Worm (Caenorhabditis elegans) whole organism, late embryonic: ENCODE results near the gene math-1.
"Not testable (repeated sequence)": the region's sequence is repeated elsewhere in the genome, so short reads cannot be mapped to it uniquely, and the experiment has no call there.

Experiments
- K02D7.2 ChIP-seq: sonication (generic microtip); optimal IDR thresholded peaks from 2 replicates; lab custom pipeline; 2017; ENCODE audit warnings: mild to moderate bottlenecking, missing genetic modification characterization, missing compliant biosample characterization
- T23F11.4 ChIP-seq: fragments of 200-800 bp; sonication (Bioruptor generic); optimal IDR thresholded peaks from 2 replicates; lab custom pipeline; 2018; ENCODE audit warnings: mild to moderate bottlenecking, missing genetic modification characterization, missing compliant biosample characterization
- ahr-1 ChIP-seq: sonication (generic microtip); optimal IDR thresholded peaks from 2 replicates; lab custom pipeline; 2016; ENCODE audit warnings: missing genetic modification characterization, missing compliant biosample characterization
- ama-1 ChIP-seq: fragments of 150-350 bp; optimal IDR thresholded peaks from 2 replicates; lab custom pipeline; 2014
- ceh-14 ChIP-seq: sonication (generic microtip); optimal IDR thresholded peaks from 2 replicates; lab custom pipeline; 2016; ENCODE audit warnings: missing genotype, missing genetic modification characterization, missing compliant biosample characterization
- ceh-2 ChIP-seq: sonication (generic microtip); optimal IDR thresholded peaks from 2 replicates; lab custom pipeline; 2016; ENCODE audit warnings: missing genotype, missing genetic modification characterization, missing compliant biosample characterization
- ceh-22 ChIP-seq: sonication (generic microtip); optimal IDR thresholded peaks from 2 replicates; lab custom pipeline; 2017; ENCODE audit warnings: missing biosample characterization, missing genetic modification characterization
- ceh-31 ChIP-seq: sonication (generic microtip); optimal IDR thresholded peaks from 2 replicates; lab custom pipeline; 2016; ENCODE audit warnings: missing genetic modification characterization, missing compliant biosample characterization
- ceh-6 ChIP-seq: fragments of 200-800 bp; sonication (Bioruptor generic); optimal IDR thresholded peaks from 2 replicates; lab custom pipeline; 2018; ENCODE audit warnings: mild to moderate bottlenecking, missing genetic modification characterization, missing compliant biosample characterization
- che-1 ChIP-seq: sonication (generic microtip); optimal IDR thresholded peaks from 2 replicates; lab custom pipeline; 2016; ENCODE audit warnings: mild to moderate bottlenecking, missing genetic modification characterization, missing compliant biosample characterization
- dmd-4 ChIP-seq: sonication (generic microtip); optimal IDR thresholded peaks from 2 replicates; lab custom pipeline; 2016; ENCODE audit warnings: borderline replicate concordance, missing genetic modification characterization, missing compliant biosample characterization
- elt-2 ChIP-seq: sonication (generic microtip); optimal IDR thresholded peaks from 2 replicates; lab custom pipeline; 2016; ENCODE audit warnings: missing genetic modification reagents, missing genetic modification characterization, missing compliant biosample characterization
- ets-4 ChIP-seq: sonication (generic microtip); optimal IDR thresholded peaks from 2 replicates; lab custom pipeline; 2016; ENCODE audit warnings: missing genetic modification characterization, missing compliant biosample characterization
- eyg-1 ChIP-seq: sonication (generic microtip); optimal IDR thresholded peaks from 2 replicates; lab custom pipeline; 2016; ENCODE audit warnings: missing genotype, missing genetic modification characterization, missing compliant biosample characterization
- fax-1 ChIP-seq: sonication (generic microtip); optimal IDR thresholded peaks from 2 replicates; lab custom pipeline; 2016; ENCODE audit warnings: missing genotype, missing genetic modification characterization, missing compliant biosample characterization
- hlh-13 ChIP-seq: fragments of 200-800 bp; sonication (Bioruptor generic); optimal IDR thresholded peaks from 2 replicates; lab custom pipeline; 2018; ENCODE audit warnings: mild to moderate bottlenecking, missing genetic modification characterization, missing compliant biosample characterization
- hlh-6 ChIP-seq: sonication (generic microtip); optimal IDR thresholded peaks from 2 replicates; lab custom pipeline; 2016; ENCODE audit warnings: missing genotype, missing genetic modification characterization, missing compliant biosample characterization
- madf-2 ChIP-seq: sonication (generic microtip); optimal IDR thresholded peaks from 2 replicates; lab custom pipeline; 2017; ENCODE audit warnings: missing genetic modification characterization, missing compliant biosample characterization
- mec-3 ChIP-seq: sonication (generic microtip); optimal IDR thresholded peaks from 2 replicates; lab custom pipeline; 2016; ENCODE audit warnings: borderline replicate concordance, missing genetic modification characterization, missing compliant biosample characterization
- nfya-1 ChIP-seq: sonication (generic microtip); optimal IDR thresholded peaks from 2 replicates; lab custom pipeline; 2017; ENCODE audit warnings: missing genetic modification characterization, mild to moderate bottlenecking, missing compliant biosample characterization, antibody characterized with exemption, moderate library complexity
- nhr-11 ChIP-seq: fragments of 150-350 bp; optimal IDR thresholded peaks from 2 replicates; lab custom pipeline; 2014; ENCODE audit warnings: missing biosample characterization, missing genetic modification characterization
- nhr-232 ChIP-seq: sonication (generic microtip); optimal IDR thresholded peaks from 2 replicates; lab custom pipeline; 2016; ENCODE audit warnings: missing genetic modification characterization, missing compliant biosample characterization
- pag-3 ChIP-seq: sonication (generic microtip); optimal IDR thresholded peaks from 2 replicates; lab custom pipeline; 2016; ENCODE audit warnings: missing compliant biosample characterization, missing genetic modification characterization, borderline replicate concordance
- pax-1 ChIP-seq: fragments of 150-350 bp; optimal IDR thresholded peaks from 2 replicates; lab custom pipeline; 2014; ENCODE audit warnings: missing biosample characterization, missing genetic modification characterization
- pha-4 ChIP-seq: fragments of 150-350 bp; optimal IDR thresholded peaks from 2 replicates; lab custom pipeline; 2018; ENCODE audit warnings: missing biosample characterization, missing genetic modification reagents, missing genetic modification characterization
- pqm-1 ChIP-seq: sonication (generic microtip); optimal IDR thresholded peaks from 2 replicates; lab custom pipeline; 2016; ENCODE audit warnings: missing genetic modification characterization, missing compliant biosample characterization
- pros-1 ChIP-seq: fragments of 150-350 bp; optimal IDR thresholded peaks from 2 replicates; lab custom pipeline; 2014; ENCODE audit warnings: missing biosample characterization, missing genetic modification reagents, missing genetic modification characterization
- ref-2 ChIP-seq: sonication (generic microtip); optimal IDR thresholded peaks from 2 replicates; lab custom pipeline; 2016; ENCODE audit warnings: missing genetic modification characterization, missing compliant biosample characterization
- sdc-2 ChIP-seq: sonication (generic microtip); optimal IDR thresholded peaks from 2 replicates; lab custom pipeline; 2016; ENCODE audit warnings: missing genotype, missing genetic modification characterization, missing compliant biosample characterization
- sox-2 ChIP-seq: fragments of 200-800 bp; sonication (Bioruptor generic); IDR thresholded peaks from 2 replicates; pipeline ENCODE4 v1.3.6; 2022; ENCODE audit warnings: missing genetic modification reagents, missing genetic modification characterization, missing compliant biosample characterization
- tbx-7 ChIP-seq: sonication (generic microtip); optimal IDR thresholded peaks from 2 replicates; lab custom pipeline; 2016; ENCODE audit warnings: missing genotype, missing genetic modification characterization, missing compliant biosample characterization
- unc-3 ChIP-seq, 2 experiments: fragments of 200-800 bp in 1 of 2; sonication (Bioruptor generic) in 1 of 2; sonication (generic microtip) in 1 of 2; conservative IDR thresholded peaks in 1 of 2; optimal IDR thresholded peaks in 1 of 2; 2 replicates each; pipeline versions ENCODE4 v1.3.6 to Lab custom; 2016 to 2022; ENCODE audit warnings: missing compliant biosample characterization in 2 of 2, missing genetic modification characterization in 2 of 2, missing genetic modification reagents in 1 of 2

The math-1 gene

DNA sequence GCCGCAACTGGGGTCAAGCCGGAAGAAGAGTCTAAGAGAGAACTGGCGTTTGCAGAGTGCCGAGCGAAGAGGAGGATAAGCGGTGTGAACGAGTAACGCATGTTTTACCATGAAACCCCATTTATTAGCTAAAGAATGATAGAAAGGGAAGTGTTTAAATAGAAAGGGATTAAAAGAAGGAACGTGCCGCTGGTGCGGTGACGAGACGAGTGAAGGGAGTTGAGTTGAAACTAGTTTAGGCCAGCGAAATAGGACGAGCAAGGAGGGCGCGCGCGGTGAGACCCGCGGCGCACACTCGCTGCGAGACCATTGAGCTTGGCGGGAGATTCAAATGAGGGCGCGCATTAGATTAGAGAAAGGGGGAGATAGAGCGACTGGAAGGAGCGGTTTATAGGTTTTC is at the start of gene math-1:
Gene math-1 (minus strand): TSS at position 101 of the 400 bp plus-strand sequence.
- not testable (repeated sequence) for TF ChIP-seq ref-2 (tag; lab: Kevin White, UChicago); unc-3 (GFP tag; conservative IDR thresholded peaks at IDR 0.05; lab: Robert Waterston, UW); unc-3 (tag; optimal IDR thresholded peaks at IDR 0.05; lab: Kevin White, UChicago); mec-3 (tag; lab: Kevin White, UChicago)

DNA sequence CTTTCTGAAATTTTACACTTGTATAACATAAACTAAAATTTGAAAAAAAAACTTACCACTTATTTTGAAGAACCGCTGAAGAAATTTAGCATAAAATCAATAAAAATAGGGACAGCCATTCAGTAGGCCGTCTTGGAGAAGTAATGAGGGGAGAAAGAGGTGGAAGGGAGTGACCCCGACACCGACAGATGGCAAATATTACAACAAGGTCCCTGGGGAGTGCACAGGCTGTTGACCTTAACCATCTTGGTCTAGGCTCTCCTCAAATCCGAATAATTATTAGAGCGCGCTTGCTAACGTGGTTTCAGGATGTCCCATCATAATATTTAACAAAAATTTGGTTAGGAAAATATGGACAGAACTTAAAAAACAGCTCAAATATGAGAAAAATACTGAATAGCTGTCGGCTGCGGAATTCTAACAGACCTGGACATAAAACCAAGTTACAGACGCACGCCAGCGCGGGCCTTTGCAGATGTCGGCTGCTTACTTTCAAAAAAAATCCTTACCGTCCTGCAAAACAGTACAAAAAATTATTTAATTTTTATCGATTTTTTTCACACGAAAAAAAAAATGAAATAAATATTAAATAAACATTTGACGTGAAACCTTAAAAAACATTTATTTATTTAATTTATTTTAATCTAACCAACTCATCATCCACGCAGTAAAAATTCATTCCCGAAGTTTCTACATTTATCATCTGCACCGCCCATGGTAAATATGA is 48.6 kb upstream of the math-1 start, which contains the start of gene T16A1.2:
Gene T16A1.2 (plus strand): TSS at position 677 of the 727 bp plus-strand sequence.
- TF ChIP-seq dmd-4 (tag; lab: Kevin White, UChicago): no peak
- no peak for TF ChIP-seq ceh-22 (tag; lab: Kevin White, UChicago)
- no peak for TF ChIP-seq elt-2 (tag; lab: Kevin White, UChicago)
- TF ChIP-seq fax-1 (tag; lab: Kevin White, UChicago): no peak
- no peak for TF ChIP-seq ama-1 (lab: Kevin White, UChicago)
- TF ChIP-seq K02D7.2 (tag; lab: Kevin White, UChicago): no peak
- no peak for TF ChIP-seq ceh-6 (GFP tag; lab: Kevin White, UChicago)
- no peak for TF ChIP-seq T23F11.4
- no peak for TF ChIP-seq pha-4

DNA sequence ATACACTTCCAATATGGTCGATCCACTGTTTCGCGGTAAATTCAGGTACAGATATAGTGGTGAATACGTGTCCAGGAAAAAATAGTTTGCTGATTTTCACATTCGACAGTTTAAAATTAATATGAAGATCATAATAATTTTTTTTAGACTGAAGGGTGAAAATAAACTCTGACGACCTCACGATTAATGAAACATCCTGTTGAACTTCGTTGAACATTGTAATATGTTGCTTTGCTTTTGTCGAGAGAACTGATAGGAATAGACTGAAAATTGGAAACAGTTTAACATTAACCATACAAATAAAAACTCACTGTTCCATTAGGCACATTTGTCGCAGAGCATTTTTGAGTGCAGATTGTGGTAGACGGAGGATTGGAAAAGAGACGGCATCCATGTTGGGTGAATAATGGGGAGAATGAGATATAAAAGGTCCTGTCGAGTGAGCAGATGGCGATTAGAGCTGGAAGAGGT is 47.0 kb upstream of the math-1 start, which contains the start of gene fbxb-37:
Gene fbxb-37 (minus strand): TSS at position 421 of the 471 bp plus-strand sequence.
- TF ChIP-seq ahr-1 (tag; lab: Kevin White, UChicago) (no peak), sdc-2 (tag; lab: Kevin White, UChicago) (no peak), ceh-2 (no peak), pax-1 (tag; lab: Kevin White, UChicago) (no peak), hlh-13 (no peak), pros-1 (tag; lab: Kevin White, UChicago) (no peak), ceh-14 (no peak), pqm-1 (no peak), nhr-232 (tag; lab: Kevin White, UChicago) (no peak), nhr-11 (no peak), hlh-6 (tag; lab: Kevin White, UChicago) (no peak), eyg-1 (tag; lab: Kevin White, UChicago) (no peak), tbx-7 (no peak), madf-2 (tag; lab: Kevin White, UChicago) (no peak), nfya-1 (tag; lab: Kevin White, UChicago) (no peak), che-1 (no peak), ceh-31 (tag; lab: Kevin White, UChicago) (no peak)

DNA sequence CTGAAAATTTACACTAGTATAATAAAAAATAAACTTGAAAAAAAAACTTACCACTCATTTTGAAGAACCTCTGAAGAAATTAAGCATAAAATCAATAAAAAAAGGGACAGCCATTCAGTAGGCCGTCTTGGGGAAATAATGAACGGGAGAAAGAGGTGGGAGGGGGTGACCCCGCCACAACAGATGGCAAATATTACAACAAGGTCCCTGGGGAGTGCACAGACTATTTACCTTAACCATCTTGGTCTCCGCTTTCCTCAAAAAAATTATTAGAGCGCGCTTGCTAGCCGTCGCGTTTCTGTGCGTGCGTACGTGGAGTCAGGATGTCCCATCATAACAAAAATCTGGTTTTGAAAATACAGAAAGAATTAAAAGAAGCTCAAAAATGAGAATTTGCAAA is 45.5 kb upstream of the math-1 start, which contains the start of gene T16A1.10:
Gene T16A1.10 (minus strand): TSS at position 123 of the 400 bp plus-strand sequence.
- TF ChIP-seq sox-2 (GFP tag; lab: Robert Waterston, UW): no peak
- TF ChIP-seq ahr-1 (tag; lab: Kevin White, UChicago): no peak
- TF ChIP-seq ets-4: no peak
- TF ChIP-seq pag-3 (tag; lab: Kevin White, UChicago): no peak

DNA sequence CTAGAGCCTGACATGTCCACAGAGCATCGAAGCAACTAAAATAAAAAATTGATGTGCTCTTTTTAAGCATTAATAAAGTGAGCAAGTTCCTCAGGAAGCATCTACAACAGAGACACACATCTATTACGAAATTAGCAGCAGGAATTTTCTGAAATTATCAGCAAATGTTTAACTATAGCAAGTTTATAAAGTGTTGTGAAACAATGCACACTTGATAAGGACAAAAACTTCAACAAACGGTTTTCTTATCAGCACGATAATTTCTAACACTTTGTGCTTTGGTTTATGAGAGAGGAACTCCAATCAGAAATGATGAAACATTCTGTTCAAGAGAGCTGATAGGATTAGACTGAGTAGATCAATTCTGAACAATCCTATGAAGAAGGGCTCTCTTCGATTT is 44.1 kb upstream of the math-1 start, which contains the start of gene trpl-5:
Gene trpl-5 (minus strand): TSS at position 32 of the 400 bp plus-strand sequence.
- TF ChIP-seq elt-2 (tag; lab: Kevin White, UChicago): peak; percentile 80
- TF ChIP-seq ceh-14: no peak
